Worm (Caenorhabditis elegans) whole organism, L4 larva: ENCODE data around the gene D1086.5.

Experiments used
- T20F7.1 ChIP-seq: fragments of 200-800 bp; sonication (Bioruptor generic); optimal IDR thresholded peaks from 2 replicates; lab custom pipeline; 2018; ENCODE audit warnings: mild to moderate bottlenecking, missing genetic modification characterization, missing compliant biosample characterization
- ceh-20 ChIP-seq: fragments of 200-800 bp; sonication (Bioruptor generic); IDR thresholded peaks from 2 replicates; pipeline ENCODE4 v1.3.6; 2022; ENCODE audit warnings: missing genetic modification reagents, missing genetic modification characterization, missing compliant biosample characterization
- dve-1 ChIP-seq: sonication (generic microtip); optimal IDR thresholded peaks from 2 replicates; lab custom pipeline; 2017; ENCODE audit warnings: antibody characterized with exemption, mild to moderate bottlenecking, missing genetic modification characterization, missing compliant biosample characterization; ENCODE audit not compliant: insufficient read depth
- hlh-30 ChIP-seq: sonication (generic microtip); optimal IDR thresholded peaks from 2 replicates; lab custom pipeline; 2017; ENCODE audit warnings: antibody characterized with exemption, mild to moderate bottlenecking, missing genetic modification characterization, missing compliant biosample characterization; ENCODE audit not compliant: insufficient read depth
- jun-1 ChIP-seq: fragments of 150-350 bp; optimal IDR thresholded peaks from 2 replicates; lab custom pipeline; 2014; ENCODE audit warnings: missing biosample characterization, missing genetic modification reagents, missing genetic modification characterization
- lin-15B ChIP-seq: fragments of 150-350 bp; sonication (generic microtip); optimal IDR thresholded peaks from 3 replicates; lab custom pipeline; 2014; ENCODE audit warnings: missing biosample characterization, missing genetic modification characterization
- mdl-1 ChIP-seq, 2 experiments: fragments of 150-350 bp in 1 of 2; sonication (generic microtip) in 1 of 2; optimal IDR thresholded peaks; 2 replicates each; lab custom pipeline; 2014 to 2017; ENCODE audit warnings: missing biosample characterization in 2 of 2, missing genetic modification characterization in 2 of 2
- nhr-77 ChIP-seq: fragments of 150-350 bp; optimal IDR thresholded peaks from 2 replicates; lab custom pipeline; 2014; ENCODE audit warnings: missing biosample characterization, missing genetic modification characterization
- pha-4 ChIP-seq, 2 experiments: fragments of 150-350 bp in 1 of 2; fragments of 200-800 bp in 1 of 2; sonication (Bioruptor generic) in 1 of 2; IDR thresholded peaks in 1 of 2; optimal IDR thresholded peaks in 1 of 2; 2 replicates each; pipeline versions ENCODE4 v1.3.6 to Lab custom; 2014 to 2022; ENCODE audit warnings: missing genetic modification characterization in 2 of 2, missing genetic modification reagents in 2 of 2, missing biosample characterization in 1 of 2, missing compliant biosample characterization in 1 of 2
- saeg-2 ChIP-seq: fragments of 200-800 bp; sonication (Bioruptor generic); IDR thresholded peaks from 2 replicates; pipeline ENCODE4 v1.3.6; 2022; ENCODE audit warnings: missing genetic modification reagents, missing genetic modification characterization, missing compliant biosample characterization
- unc-62 ChIP-seq, 3 experiments: fragments of 150-350 bp in 1 of 3; sonication (generic microtip); optimal IDR thresholded peaks in 2 of 3; peaks in 1 of 3; 1 replicate in 1 of 3; 2 replicates in 2 of 3; lab custom pipeline; 2014 to 2017; ENCODE audit warnings: missing biosample characterization in 3 of 3, missing genetic modification characterization in 3 of 3, missing genetic modification reagents in 3 of 3, missing genotype in 1 of 3
- zag-1 ChIP-seq: fragments of 150-350 bp; optimal IDR thresholded peaks from 2 replicates; lab custom pipeline; 2014; ENCODE audit warnings: missing biosample characterization, missing genetic modification characterization

DNA sequence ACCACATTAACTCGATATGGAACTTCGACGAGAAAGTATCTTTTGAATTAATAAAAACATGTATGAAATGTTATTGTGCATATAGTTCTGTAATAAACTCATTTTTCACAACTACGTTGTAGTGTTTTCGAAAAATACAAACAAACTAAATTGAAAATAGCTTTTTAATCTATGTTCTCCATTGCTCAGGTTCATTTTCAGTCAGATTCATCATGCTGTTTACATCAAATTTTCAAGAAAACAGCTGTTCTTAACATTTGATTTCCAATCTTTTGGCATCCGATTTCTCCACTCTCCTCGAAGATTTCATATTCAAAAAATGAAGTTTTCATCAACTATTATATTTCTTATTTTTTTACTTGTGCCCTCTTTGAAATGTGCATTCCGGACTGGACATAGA lies 19.9 kb upstream of the D1086.5 start, which contains the start of gene H39E23.2:
- TF ChIP-seq T20F7.1 (GFP tag; lab: Kevin White, UChicago) (no peak), zag-1 (tag; lab: Kevin White, UChicago) (no peak), mdl-1 (tag; optimal IDR thresholded peaks at IDR 0.05; lab: Kevin White, UChicago) (no peak), hlh-30 (tag; lab: Kevin White, UChicago) (no peak), dve-1 (tag; lab: Kevin White, UChicago) (no peak), lin-15B (no peak), pha-4 (GFP tag; IDR thresholded peaks at IDR 0.05; lab: Robert Waterston, UW) (no peak), pha-4 (tag; optimal IDR thresholded peaks at IDR 0.05; lab: Kevin White, UChicago) (no peak), unc-62 (GFP tag; optimal IDR thresholded peaks at IDR 0.05 in 1 of 2; lab: Kevin White, UChicago) (no peak), unc-62 (tag; optimal IDR thresholded peaks at IDR 0.05; lab: Kevin White, UChicago) (no peak), nhr-77 (no peak), ceh-20 (GFP tag; lab: Robert Waterston, UW) (no peak), jun-1 (tag; lab: Kevin White, UChicago) (no peak), saeg-2 (GFP tag; lab: Robert Waterston, UW) (no peak)
